Worm (Caenorhabditis elegans) whole organism, mixed stage, embryonic: ENCODE measurements around the gene K09C8.7.
A peak's percentile ranks its signal among the peaks of the same experiment; 100 is the strongest.

Source experiments
- M03D4.4 ChIP-seq: sonication (generic microtip); optimal IDR thresholded peaks from 2 replicates; lab custom pipeline; 2017; ENCODE audit warnings: mild to moderate bottlenecking, missing genetic modification characterization, missing compliant biosample characterization
- bed-3 ChIP-seq: fragments of 200-800 bp; sonication (Bioruptor generic); optimal IDR thresholded peaks from 3 replicates; lab custom pipeline; 2018; ENCODE audit warnings: mild to moderate bottlenecking, missing genetic modification characterization, moderate library complexity, missing compliant biosample characterization
- blmp-1 ChIP-seq: fragments of 150-350 bp; optimal IDR thresholded peaks from 2 replicates; lab custom pipeline; 2014; ENCODE audit warnings: missing biosample characterization, missing genetic modification characterization
- ceh-43 ChIP-seq: fragments of 200-800 bp; sonication (Bioruptor generic); optimal IDR thresholded peaks from 2 replicates; lab custom pipeline; 2018; ENCODE audit warnings: mild to moderate bottlenecking, missing genetic modification characterization, moderate library complexity, missing compliant biosample characterization
- ceh-83 ChIP-seq: fragments of 200-800 bp; sonication (Bioruptor generic); optimal IDR thresholded peaks from 2 replicates; lab custom pipeline; 2018; ENCODE audit warnings: mild to moderate bottlenecking, missing genetic modification characterization, missing compliant biosample characterization
- cnd-1 ChIP-seq: fragments of 200-800 bp; sonication (Bioruptor generic); optimal IDR thresholded peaks from 2 replicates; lab custom pipeline; 2018; ENCODE audit warnings: mild to moderate bottlenecking, missing genetic modification characterization, missing compliant biosample characterization
- drap-1 ChIP-seq: fragments of 200-800 bp; sonication (Bioruptor generic); optimal IDR thresholded peaks from 3 replicates; lab custom pipeline; 2018; ENCODE audit warnings: mild to moderate bottlenecking, missing genetic modification characterization, missing compliant biosample characterization
- elt-1 ChIP-seq: sonication (generic microtip); optimal IDR thresholded peaks from 2 replicates; lab custom pipeline; 2017; ENCODE audit warnings: missing genetic modification characterization, mild to moderate bottlenecking, missing compliant biosample characterization, antibody characterized with exemption, moderate library complexity, borderline replicate concordance; ENCODE audit not compliant: insufficient read depth
- elt-3 ChIP-seq: fragments of 150-350 bp; optimal IDR thresholded peaks from 2 replicates; lab custom pipeline; 2014; ENCODE audit warnings: missing biosample characterization, missing genetic modification characterization
- flh-1 ChIP-seq: fragments of 200-800 bp; sonication (Bioruptor generic); optimal IDR thresholded peaks from 2 replicates; lab custom pipeline; 2018; ENCODE audit warnings: mild to moderate bottlenecking, missing genetic modification characterization, moderate library complexity, missing compliant biosample characterization
- ham-2 ChIP-seq: fragments of 200-800 bp; sonication (Bioruptor generic); optimal IDR thresholded peaks from 2 replicates; lab custom pipeline; 2018; ENCODE audit warnings: mild to moderate bottlenecking, missing genetic modification characterization, missing compliant biosample characterization
- hlh-1 ChIP-seq: fragments of 150-350 bp; optimal IDR thresholded peaks from 2 replicates; lab custom pipeline; 2014; ENCODE audit warnings: missing biosample characterization, missing genetic modification reagents, missing genetic modification characterization
- lin-13 ChIP-seq: fragments of 150-350 bp; optimal IDR thresholded peaks from 2 replicates; lab custom pipeline; 2014; ENCODE audit warnings: missing biosample characterization, missing genetic modification characterization
- lin-32 ChIP-seq: fragments of 200-800 bp; sonication (Bioruptor generic); optimal IDR thresholded peaks from 2 replicates; lab custom pipeline; 2018; ENCODE audit warnings: mild to moderate bottlenecking, missing genetic modification characterization, missing compliant biosample characterization
- mab-5 ChIP-seq: fragments of 150-350 bp; optimal IDR thresholded peaks from 2 replicates; lab custom pipeline; 2014; ENCODE audit warnings: missing biosample characterization, missing genetic modification characterization
- mep-1 ChIP-seq: fragments of 150-350 bp; optimal IDR thresholded peaks from 2 replicates; lab custom pipeline; 2017; ENCODE audit warnings: missing biosample characterization, missing genetic modification reagents, missing genetic modification characterization, inconsistent platforms
- nhr-12 ChIP-seq: fragments of 150-350 bp; optimal IDR thresholded peaks from 2 replicates; lab custom pipeline; 2014; ENCODE audit warnings: missing biosample characterization, missing genetic modification characterization
- nhr-2 ChIP-seq: fragments of 150-350 bp; optimal IDR thresholded peaks from 2 replicates; lab custom pipeline; 2014; ENCODE audit warnings: missing biosample characterization, missing genetic modification characterization
- nhr-237 ChIP-seq: fragments of 150-350 bp; optimal IDR thresholded peaks from 2 replicates; lab custom pipeline; 2014; ENCODE audit warnings: missing biosample characterization, missing genetic modification characterization
- nhr-28 ChIP-seq: fragments of 150-350 bp; optimal IDR thresholded peaks from 2 replicates; lab custom pipeline; 2014; ENCODE audit warnings: missing biosample characterization, missing genetic modification characterization
- nhr-76 ChIP-seq: sonication (generic microtip); optimal IDR thresholded peaks from 2 replicates; lab custom pipeline; 2017; ENCODE audit warnings: missing biosample characterization, missing genetic modification characterization
- pha-4 ChIP-seq: fragments of 150-350 bp; optimal IDR thresholded peaks from 2 replicates; lab custom pipeline; 2018; ENCODE audit warnings: missing biosample characterization, missing genetic modification reagents, missing genetic modification characterization
- sem-2 ChIP-seq: fragments of 200-800 bp; sonication (Bioruptor generic); optimal IDR thresholded peaks from 2 replicates; lab custom pipeline; 2018; ENCODE audit warnings: mild to moderate bottlenecking, missing genetic modification characterization, missing compliant biosample characterization
- snpc-4 ChIP-seq: fragments of 150-350 bp; optimal IDR thresholded peaks from 2 replicates; lab custom pipeline; 2014; ENCODE audit warnings: missing biosample characterization, missing genetic modification characterization
- sptf-1 ChIP-seq: sonication (generic microtip); optimal IDR thresholded peaks from 2 replicates; lab custom pipeline; 2017; ENCODE audit warnings: mild to moderate bottlenecking, missing genetic modification characterization, moderate library complexity, missing compliant biosample characterization
- tbx-8 ChIP-seq: fragments of 200-800 bp; sonication (Bioruptor generic); optimal IDR thresholded peaks from 2 replicates; lab custom pipeline; 2018; ENCODE audit warnings: mild to moderate bottlenecking, missing genetic modification characterization, moderate library complexity, missing compliant biosample characterization
- unc-120 ChIP-seq: sonication (generic microtip); optimal IDR thresholded peaks from 2 replicates; lab custom pipeline; 2017; ENCODE audit warnings: missing genetic modification characterization, missing compliant biosample characterization; ENCODE audit not compliant: poor library complexity, severe bottlenecking
- unc-39 ChIP-seq: fragments of 150-350 bp; optimal IDR thresholded peaks from 2 replicates; lab custom pipeline; 2014; ENCODE audit warnings: missing biosample characterization, missing genetic modification characterization
- unc-62 ChIP-seq: fragments of 150-350 bp; optimal IDR thresholded peaks from 2 replicates; lab custom pipeline; 2014; ENCODE audit warnings: missing biosample characterization, missing genetic modification reagents, missing genetic modification characterization
- zip-8 ChIP-seq: fragments of 150-350 bp; optimal IDR thresholded peaks from 2 replicates; lab custom pipeline; 2014; ENCODE audit warnings: missing biosample characterization, missing genetic modification characterization

Gene K09C8.7

ce11 chrX:10924031-10924430, 27.2 kb downstream of the K09C8.7 start:
- no peak for TF ChIP-seq lin-13
- TF ChIP-seq snpc-4 (tag; lab: Kevin White, UChicago), result no peak
- no peak for TF ChIP-seq nhr-237 (tag; lab: Kevin White, UChicago)
- no peak for TF ChIP-seq ceh-83 (GFP tag; lab: Kevin White, UChicago)
- TF ChIP-seq elt-3 (tag; lab: Kevin White, UChicago), result no peak
- no peak for TF ChIP-seq hlh-1 (tag; lab: Kevin White, UChicago)
- TF ChIP-seq, all 35 proteins: peak for 0

- TF ChIP-seq sptf-1 (tag; lab: Kevin White, UChicago), result no peak
- no peak for TF ChIP-seq pha-4 (tag; lab: Kevin White, UChicago)
- no peak for TF ChIP-seq snpc-4 (tag; lab: Kevin White, UChicago)
- no peak for TF ChIP-seq bed-3 (GFP tag; lab: Kevin White, UChicago)
- TF ChIP-seq flh-1 (GFP tag; lab: Kevin White, UChicago), result no peak
- no peak for TF ChIP-seq cnd-1
- TF ChIP-seq nhr-12 (tag; lab: Kevin White, UChicago), result no peak
- no peak for TF ChIP-seq unc-62 (GFP tag; lab: Kevin White, UChicago)
- no peak for TF ChIP-seq lin-13
- TF ChIP-seq mep-1 (tag; lab: Kevin White, UChicago), result no peak
- TF ChIP-seq mab-5 (tag; lab: Kevin White, UChicago), result no peak
- no peak for TF ChIP-seq ceh-83 (GFP tag; lab: Kevin White, UChicago)
- no peak for TF ChIP-seq M03D4.4 (tag; lab: Kevin White, UChicago)
- TF ChIP-seq nhr-76 (tag; lab: Kevin White, UChicago), result no peak
- no peak for TF ChIP-seq ham-2 (GFP tag; lab: Kevin White, UChicago)
- TF ChIP-seq drap-1 (GFP tag; lab: Kevin White, UChicago), result no peak
- no peak for TF ChIP-seq tbx-8 (GFP tag; lab: Kevin White, UChicago)
- no peak for TF ChIP-seq elt-3 (tag; lab: Kevin White, UChicago)
Observed at ce11 chrX:10919613-10920012, 31.6 kb downstream of the K09C8.7 start, which contains the start of gene nstp-9. TSS of gene nstp-9 (minus strand) at chrX:10919713.

- TF ChIP-seq nhr-2 (tag; lab: Kevin White, UChicago) (no peak), drap-1 (GFP tag; lab: Kevin White, UChicago) (no peak), cnd-1 (no peak), elt-3 (tag; lab: Kevin White, UChicago) (no peak), unc-120 (tag; lab: Kevin White, UChicago) (no peak), flh-1 (GFP tag; lab: Kevin White, UChicago) (no peak), mab-5 (tag; lab: Kevin White, UChicago) (no peak), nhr-28 (tag; lab: Kevin White, UChicago) (no peak), pha-4 (tag; lab: Kevin White, UChicago) (no peak), hlh-1 (tag; lab: Kevin White, UChicago) (no peak), zip-8 (tag; lab: Kevin White, UChicago) (no peak)
Observed at ce11 chrX:10916194-10916593, 35.0 kb downstream of the K09C8.7 start.

ce11 chrX:10914421-10915277, 36.5 kb downstream of the K09C8.7 start:
- TF ChIP-seq elt-1 (tag; lab: Kevin White, UChicago), result no peak
- peak; percentile 43 for TF ChIP-seq hlh-1 (tag; lab: Kevin White, UChicago)
- TF ChIP-seq, all 35 proteins: peak for 1

- TF ChIP-seq nhr-12 (tag; lab: Kevin White, UChicago) (no peak), ham-2 (GFP tag; lab: Kevin White, UChicago) (no peak), snpc-4 (tag; lab: Kevin White, UChicago) (no peak)
Observed at ce11 chrX:10913981-10914380, 37.2 kb downstream of the K09C8.7 start, which contains the start of gene F47B10.9. TSS of gene F47B10.9 (minus strand) at chrX:10914081.

- TF ChIP-seq elt-3 (tag; lab: Kevin White, UChicago), result no peak
- TF ChIP-seq unc-39, result no peak
- TF ChIP-seq nhr-76 (tag; lab: Kevin White, UChicago), result no peak
- no peak for TF ChIP-seq ham-2 (GFP tag; lab: Kevin White, UChicago)
- TF ChIP-seq ceh-43 (GFP tag; lab: Kevin White, UChicago), result no peak
- no peak for TF ChIP-seq blmp-1 (tag; lab: Kevin White, UChicago)
- no peak for TF ChIP-seq lin-32 (GFP tag; lab: Kevin White, UChicago)
- no peak for TF ChIP-seq sem-2 (GFP tag; lab: Kevin White, UChicago)
- TF ChIP-seq unc-120 (tag; lab: Kevin White, UChicago), result no peak
Observed at ce11 chrX:10910716-10911115, 40.5 kb downstream of the K09C8.7 start, which contains the start of gene F47B10.8. TSS of gene F47B10.8 (minus strand) at chrX:10910816.
